Worm (Caenorhabditis elegans) whole organism, L4 larva: ENCODE measurements around the gene C04F6.9.

ENCODE experiments used
- ZK546.5 ChIP-seq, 2 experiments: sonication (generic microtip); optimal IDR thresholded peaks; 2 replicates each; lab custom pipeline; 2017; ENCODE audit warnings: missing biosample characterization in 2 of 2, missing genetic modification characterization in 2 of 2
- egl-27 ChIP-seq: sonication (generic microtip); optimal IDR thresholded peaks from 3 replicates; lab custom pipeline; 2017; ENCODE audit warnings: missing biosample characterization, missing genetic modification reagents, missing genetic modification characterization
- lin-29 ChIP-seq: fragments of 200-800 bp; sonication (Bioruptor generic); IDR thresholded peaks from 2 replicates; pipeline ENCODE4 v1.3.6; 2022; ENCODE audit warnings: missing genetic modification reagents, missing genetic modification characterization, missing compliant biosample characterization
- lin-39 ChIP-seq: fragments of 150-350 bp; optimal IDR thresholded peaks from 2 replicates; lab custom pipeline; 2014; ENCODE audit warnings: missing biosample characterization, missing genetic modification reagents, missing genetic modification characterization
- nhr-102 ChIP-seq: sonication (generic microtip); optimal IDR thresholded peaks from 2 replicates; lab custom pipeline; 2016; ENCODE audit warnings: mild to moderate bottlenecking, missing genetic modification characterization, moderate library complexity, missing compliant biosample characterization
- nhr-237 ChIP-seq: sonication (generic microtip); optimal IDR thresholded peaks from 2 replicates; lab custom pipeline; 2017; ENCODE audit warnings: missing biosample characterization, missing genetic modification characterization
- pha-4 ChIP-seq, 2 experiments: fragments of 150-350 bp in 1 of 2; fragments of 200-800 bp in 1 of 2; sonication (Bioruptor generic) in 1 of 2; IDR thresholded peaks in 1 of 2; optimal IDR thresholded peaks in 1 of 2; 2 replicates each; pipeline versions ENCODE4 v1.3.6 to Lab custom; 2014 to 2022; ENCODE audit warnings: missing genetic modification characterization in 2 of 2, missing genetic modification reagents in 2 of 2, missing biosample characterization in 1 of 2, missing compliant biosample characterization in 1 of 2
- pqm-1 ChIP-seq: sonication (generic microtip); optimal IDR thresholded peaks from 2 replicates; lab custom pipeline; 2017; ENCODE audit warnings: missing biosample characterization, missing genetic modification characterization
- snpc-4 ChIP-seq: fragments of 150-350 bp; optimal IDR thresholded peaks from 2 replicates; lab custom pipeline; 2014; ENCODE audit warnings: missing biosample characterization, missing genetic modification characterization
- spr-1 ChIP-seq: sonication (generic microtip); optimal IDR thresholded peaks from 2 replicates; lab custom pipeline; 2016; ENCODE audit warnings: mild to moderate bottlenecking, missing genetic modification characterization, missing compliant biosample characterization
- unc-62 ChIP-seq, 3 experiments: fragments of 150-350 bp in 1 of 3; sonication (generic microtip); optimal IDR thresholded peaks in 2 of 3; peaks in 1 of 3; 1 replicate in 1 of 3; 2 replicates in 2 of 3; lab custom pipeline; 2014 to 2017; ENCODE audit warnings: missing biosample characterization in 3 of 3, missing genetic modification characterization in 3 of 3, missing genetic modification reagents in 3 of 3, missing genotype in 1 of 3
- ztf-11 ChIP-seq: fragments of 150-350 bp; optimal IDR thresholded peaks from 2 replicates; lab custom pipeline; 2014; ENCODE audit warnings: missing biosample characterization, missing genetic modification characterization

DNA sequence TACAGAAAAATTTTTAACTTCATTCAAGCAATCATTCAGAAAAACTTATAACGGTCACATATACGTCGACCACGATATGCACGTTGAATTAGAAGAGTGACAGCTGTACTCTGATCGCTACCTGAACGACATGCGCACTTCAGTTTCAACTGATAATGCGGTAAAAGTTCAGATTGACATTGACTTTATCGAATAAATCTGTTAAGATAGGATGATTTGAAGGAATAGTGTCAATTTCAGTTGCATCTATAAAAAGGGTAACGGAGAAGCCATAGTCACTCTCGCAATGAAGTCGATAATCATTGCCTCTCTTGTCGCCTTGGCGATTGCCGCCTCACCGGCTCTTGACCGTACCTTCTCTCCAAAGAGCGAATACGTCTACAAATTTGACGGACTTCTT lies 1.4 kb downstream of the C04F6.9 start, which contains the start of gene vit-5:
- TF ChIP-seq unc-62 (GFP tag; optimal IDR thresholded peaks at IDR 0.05 in 1 of 2; lab: Kevin White, UChicago) (no peak), unc-62 (tag; optimal IDR thresholded peaks at IDR 0.05; lab: Kevin White, UChicago) (no peak), pqm-1 (tag; lab: Kevin White, UChicago) (no peak), spr-1 (no peak), lin-39 (tag; lab: Kevin White, UChicago) (no peak), lin-29 (GFP tag; lab: Robert Waterston, UW) (no peak), egl-27 (tag; lab: Kevin White, UChicago) (no peak), nhr-237 (tag; lab: Kevin White, UChicago) (no peak), nhr-102 (no peak), ZK546.5 (tag; optimal IDR thresholded peaks at IDR 0.05; lab: Kevin White, UChicago) (no peak), pha-4 (GFP tag; IDR thresholded peaks at IDR 0.05; lab: Robert Waterston, UW) (no peak), pha-4 (tag; optimal IDR thresholded peaks at IDR 0.05; lab: Kevin White, UChicago) (no peak), ztf-11 (no peak), snpc-4 (no peak)
